Worm (Caenorhabditis elegans): ENCODE data around the gene Y69F12A.1.

Gene Y69F12A.1

ce11 chrIII:7494850-7495314 is 38.1 kb downstream of the Y69F12A.1 start:
- TF ChIP-seq nhr-77 (tag; optimal IDR thresholded peaks at IDR 0.05) (no peak), blmp-1 (tag; optimal IDR thresholded peaks at IDR 0.05; ENCODE audit: insufficient read depth) (peak; percentile 53)

ce11 chrIII:7495616-7496146 is 38.9 kb downstream of the Y69F12A.1 start:
- TF ChIP-seq peb-1 (tag; optimal IDR thresholded peaks at IDR 0.05) (no peak), zag-1 (tag; optimal IDR thresholded peaks at IDR 0.05) (no peak), gmeb-1 (tag; optimal IDR thresholded peaks at IDR 0.05) (no peak), lsy-2 (tag; optimal IDR thresholded peaks at IDR 0.05) (no peak), nhr-12 (tag; optimal IDR thresholded peaks at IDR 0.05) (no peak)

ce11 chrIII:7497782-7498266 is 41.1 kb downstream of the Y69F12A.1 start, which contains the start of gene cgh-1:
TSS of gene cgh-1 (minus strand) at chrIII:7497832.
- TF ChIP-seq ztf-4 (tag; optimal IDR thresholded peaks at IDR 0.05) (no peak), nhr-25 (tag; optimal IDR thresholded peaks at IDR 0.05) (no peak), nhr-12 (tag; optimal IDR thresholded peaks at IDR 0.05) (no peak), nhr-6 (tag; optimal IDR thresholded peaks at IDR 0.05) (no peak), mdl-1 (tag; optimal IDR thresholded peaks at IDR 0.05) (no peak), lin-13 (GFP tag; optimal IDR thresholded peaks at IDR 0.05) (no peak), blmp-1 (tag; optimal IDR thresholded peaks at IDR 0.05; ENCODE audit: insufficient read depth) (no peak), ztf-1 (GFP tag; conservative IDR thresholded peaks at IDR 0.05) (no peak), unc-39 (tag; optimal IDR thresholded peaks at IDR 0.05) (no peak), snpc-4 (tag; optimal IDR thresholded peaks at IDR 0.05) (no peak), F13H6.1 (tag; optimal IDR thresholded peaks at IDR 0.05) (no peak)

- TF ChIP-seq aly-2 (tag; optimal IDR thresholded peaks at IDR 0.05) = no peak
- peak; percentile 64 for TF ChIP-seq egl-27 (tag; optimal IDR thresholded peaks at IDR 0.05)
- peak; percentile 79 for TF ChIP-seq lin-11 (tag; optimal IDR thresholded peaks at IDR 0.05)
- TF ChIP-seq ZK546.5 (tag; optimal IDR thresholded peaks at IDR 0.05) = peak; percentile 14
- TF ChIP-seq blmp-1 (tag; optimal IDR thresholded peaks at IDR 0.05; ENCODE audit: insufficient read depth) = peak; percentile 54
- TF ChIP-seq ceh-16 (tag; optimal IDR thresholded peaks at IDR 0.05) = no peak
- TF ChIP-seq lin-13 (GFP tag; optimal IDR thresholded peaks at IDR 0.05) = peak; percentile 98
- no peak for TF ChIP-seq unc-39 (tag; optimal IDR thresholded peaks at IDR 0.05)
- no peak for TF ChIP-seq nhr-11 (tag; optimal IDR thresholded peaks at IDR 0.05)
- TF ChIP-seq mbf-1 (tag; optimal IDR thresholded peaks at IDR 0.05) = no peak
- TF ChIP-seq R02D3.7 (tag; optimal IDR thresholded peaks at IDR 0.05) = no peak
- TF ChIP-seq sem-4 (tag; optimal IDR thresholded peaks at IDR 0.05) = peak; percentile 61
- TF ChIP-seq nhr-12 (tag; optimal IDR thresholded peaks at IDR 0.05) = no peak
- TF ChIP-seq F13H6.1 (tag; optimal IDR thresholded peaks at IDR 0.05) = peak; percentile 84
- TF ChIP-seq Y55F3AM.14 (GFP tag; optimal IDR thresholded peaks at IDR 0.05) = no peak
- TF ChIP-seq elt-1 (tag; optimal IDR thresholded peaks at IDR 0.05) = no peak
- no peak for TF ChIP-seq nhr-10 (tag; optimal IDR thresholded peaks at IDR 0.05)
- TF ChIP-seq nhr-6 (tag; optimal IDR thresholded peaks at IDR 0.05) = peak; percentile 34
- no peak for TF ChIP-seq ztf-11 (tag; optimal IDR thresholded peaks at IDR 0.05)
- no peak for TF ChIP-seq dmd-4 (tag; optimal IDR thresholded peaks at IDR 0.05)
- peak; percentile 94 for TF ChIP-seq nhr-129 (tag; optimal IDR thresholded peaks at IDR 0.05)
- no peak for TF ChIP-seq ceh-82 (tag; optimal IDR thresholded peaks at IDR 0.05)
- TF ChIP-seq zag-1 (tag; optimal IDR thresholded peaks at IDR 0.05) = peak; percentile 65
- no peak for TF ChIP-seq lin-39 (tag; optimal IDR thresholded peaks at IDR 0.05)
- peak; percentile 94 for TF ChIP-seq unc-55 (GFP tag; optimal IDR thresholded peaks at IDR 0.05)
- peak; percentile 11 for TF ChIP-seq nhr-77 (tag; optimal IDR thresholded peaks at IDR 0.05)
- TF ChIP-seq mdl-1 (tag; optimal IDR thresholded peaks at IDR 0.05) = peak; percentile 54 to 87
- TF ChIP-seq ztf-1 (GFP tag; conservative IDR thresholded peaks at IDR 0.05) = no peak
- TF ChIP-seq nhr-237 (tag; optimal IDR thresholded peaks at IDR 0.05) = no peak
- TF ChIP-seq skn-1 (tag; optimal IDR thresholded peaks at IDR 0.05) = no peak
- peak; percentile 78 for TF ChIP-seq nhr-25 (tag; optimal IDR thresholded peaks at IDR 0.05)
- no peak for TF ChIP-seq unc-62 (GFP tag; optimal IDR thresholded peaks at IDR 0.05)
- peak; percentile 80 for TF ChIP-seq sma-3 (GFP tag; optimal IDR thresholded peaks at IDR 0.05)
- peak; percentile 88 for TF ChIP-seq fos-1 (tag; optimal IDR thresholded peaks at IDR 0.05)
- TF ChIP-seq elt-3 (tag; optimal IDR thresholded peaks at IDR 0.05) = no peak
- peak; percentile 85 for TF ChIP-seq snpc-4 (tag; optimal IDR thresholded peaks at IDR 0.05)
- TF ChIP-seq ama-1 (optimal IDR thresholded peaks at IDR 0.05) = peak; percentile 30
- TF ChIP-seq nhr-23 (tag; optimal IDR thresholded peaks at IDR 0.05) = no peak
- TF ChIP-seq mab-5 (tag; optimal IDR thresholded peaks at IDR 0.05) = peak; percentile 35
- TF ChIP-seq C34F6.9 (tag; optimal IDR thresholded peaks at IDR 0.05) = peak; percentile 95
- TF ChIP-seq lsy-2 (tag; optimal IDR thresholded peaks at IDR 0.05) = peak; percentile 76 to 90
- TF ChIP-seq peb-1 (tag; optimal IDR thresholded peaks at IDR 0.05) = no peak
- TF ChIP-seq ztf-4 (tag; optimal IDR thresholded peaks at IDR 0.05) = peak; percentile 70
- TF ChIP-seq crh-2 (tag; optimal IDR thresholded peaks at IDR 0.05) = peak; percentile 89
Measured at ce11 chrIII:7498346-7498745, 41.6 kb downstream of the Y69F12A.1 start.

Measured in whole organism, L2 larva.